Worm (Caenorhabditis elegans): ENCODE measurements around the gene T25B9.5.

DNA sequence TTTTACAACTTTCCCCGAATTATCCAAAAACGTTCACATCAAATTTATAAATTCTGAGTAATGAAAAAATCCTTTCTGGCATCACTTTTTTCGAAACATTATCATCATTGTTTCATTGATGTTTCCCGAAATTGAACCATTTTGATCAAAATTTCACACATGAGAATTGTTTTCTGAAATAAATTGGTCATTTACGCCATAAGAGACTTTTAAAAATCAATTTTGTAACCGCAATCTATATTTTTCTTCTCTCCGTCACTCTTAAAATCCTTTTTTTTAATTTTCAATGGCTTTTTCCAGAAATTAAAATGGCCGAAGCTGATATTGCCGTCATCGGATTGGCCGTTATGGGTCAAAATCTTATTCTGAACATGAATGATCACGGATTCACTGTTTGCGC lies 14.8 kb upstream of the T25B9.5 start, which contains the start of gene T25B9.9:
- no peak for TF ChIP-seq ama-1 (optimal IDR thresholded peaks at IDR 0.05)
- no peak for TF ChIP-seq hnd-1 (tag; optimal IDR thresholded peaks at IDR 0.05)
- TF ChIP-seq hmg-4 (GFP tag; optimal IDR thresholded peaks at IDR 0.05) = no peak

Data from whole organism, early embryonic.